Worm (Caenorhabditis elegans) whole organism, L3 larva: ENCODE measurements around the gene tmem-145.

Experiments
- nhr-11 ChIP-seq: fragments of 150-350 bp; optimal IDR thresholded peaks from 2 replicates; lab custom pipeline; 2014; ENCODE audit warnings: missing biosample characterization, missing genetic modification characterization
- nhr-23 ChIP-seq: fragments of 150-350 bp; optimal IDR thresholded peaks from 2 replicates; lab custom pipeline; 2014; ENCODE audit warnings: missing biosample characterization, missing genetic modification reagents, missing genetic modification characterization

- TF ChIP-seq nhr-11 (tag; lab: Kevin White, UChicago) (no peak), nhr-23 (no peak)
These were observed 24.3 kb upstream of the tmem-145 start for ce11 chrX:12097995-12098394.
